Fruit fly (Drosophila melanogaster) whole organism, embryonic: Measurements from ENCODE around the gene ver.

Experiments
- Atf-2 ChIP-seq: fragments of 200-800 bp; sonication (Bioruptor generic); optimal IDR thresholded peaks from 2 replicates; lab custom pipeline; 2016; ENCODE audit warnings: missing biosample characterization, missing genetic modification characterization
- Atf6 ChIP-seq: fragments of 200-800 bp; sonication (Bioruptor generic); IDR thresholded peaks from 2 replicates; pipeline ENCODE4 v1.3.6; 2022; ENCODE audit warnings: missing biosample characterization, missing genetic modification characterization
- CG10431 ChIP-seq: fragments of 200-800 bp; sonication (Bioruptor generic); optimal IDR thresholded peaks from 3 replicates; lab custom pipeline; 2018; ENCODE audit warnings: missing biosample characterization, mild to moderate bottlenecking, missing genetic modification characterization
- CG10979 ChIP-seq: fragments of 200-800 bp; sonication (Bioruptor generic); optimal IDR thresholded peaks from 2 replicates; lab custom pipeline; 2018; ENCODE audit warnings: missing biosample characterization, mild to moderate bottlenecking, missing genetic modification characterization, moderate library complexity
- CG11560 ChIP-seq: fragments of 200-800 bp; sonication (Bioruptor generic); IDR thresholded peaks from 3 replicates; pipeline ENCODE4 v1.3.6; 2022; ENCODE audit warnings: missing biosample characterization, missing genetic modification characterization
- CG13424 ChIP-seq: fragments of 200-800 bp; sonication (Bioruptor generic); optimal IDR thresholded peaks from 2 replicates; lab custom pipeline; 2019; ENCODE audit warnings: missing biosample characterization, mild to moderate bottlenecking, missing genetic modification characterization, moderate library complexity
- CG14014 ChIP-seq: fragments of 200-800 bp; sonication (Bioruptor generic); IDR thresholded peaks from 2 replicates; pipeline ENCODE4 v1.3.6; 2022; ENCODE audit warnings: missing biosample characterization, missing genetic modification characterization
- CG17385 ChIP-seq: fragments of 200-800 bp; sonication (Bioruptor generic); optimal IDR thresholded peaks from 3 replicates; lab custom pipeline; 2018; ENCODE audit warnings: missing biosample characterization, mild to moderate bottlenecking, missing genetic modification characterization
- CG18011 ChIP-seq: fragments of 200-800 bp; sonication (Bioruptor generic); optimal IDR thresholded peaks from 2 replicates; lab custom pipeline; 2017; ENCODE audit warnings: missing biosample characterization, missing genetic modification characterization, mild to moderate bottlenecking, moderate library complexity, missing genotype
- CG2120 ChIP-seq: fragments of 200-800 bp; sonication (Bioruptor generic); optimal IDR thresholded peaks from 3 replicates; lab custom pipeline; 2016; ENCODE audit warnings: missing biosample characterization, missing genetic modification characterization
- CG2875 ChIP-seq: fragments of 200-800 bp; sonication (Bioruptor generic); optimal IDR thresholded peaks from 2 replicates; lab custom pipeline; 2017; ENCODE audit warnings: missing biosample characterization, mild to moderate bottlenecking, missing genetic modification characterization, missing genetic modification reagents
- CG30431 ChIP-seq: fragments of 200-800 bp; sonication (Bioruptor generic); optimal IDR thresholded peaks from 2 replicates; lab custom pipeline; 2017; ENCODE audit warnings: missing biosample characterization, missing genetic modification characterization
- CG32772 ChIP-seq: fragments of 200-800 bp; sonication (Bioruptor generic); IDR thresholded peaks from 2 replicates; pipeline ENCODE4 v1.3.6; 2022; ENCODE audit warnings: missing biosample characterization, missing genetic modification characterization
- CG33213 ChIP-seq: fragments of 200-800 bp; sonication (Bioruptor generic); optimal IDR thresholded peaks from 3 replicates; lab custom pipeline; 2016; ENCODE audit warnings: missing biosample characterization, missing genetic modification characterization
- CG34422 ChIP-seq: fragments of 200-800 bp; sonication (Bioruptor generic); IDR thresholded peaks from 3 replicates; pipeline ENCODE4 v1.3.6; 2022; ENCODE audit warnings: missing biosample characterization, missing genetic modification characterization
- CG42726 ChIP-seq: fragments of 200-800 bp; sonication (Bioruptor generic); IDR thresholded peaks from 2 replicates; pipeline ENCODE4 v1.3.6; 2022; ENCODE audit warnings: missing biosample characterization, missing genetic modification characterization; ENCODE audit not compliant: partially characterized antibody
- CG8765 ChIP-seq: fragments of 200-800 bp; sonication (Bioruptor generic); IDR thresholded peaks from 2 replicates; pipeline ENCODE4 v1.3.6; 2022; ENCODE audit warnings: missing biosample characterization, missing genetic modification characterization
- CG8924 ChIP-seq: fragments of 200-800 bp; optimal IDR thresholded peaks from 3 replicates; lab custom pipeline; 2019; ENCODE audit warnings: missing biosample characterization, mild to moderate bottlenecking, missing genetic modification characterization, moderate library complexity
- CG8944 ChIP-seq: fragments of 200-800 bp; sonication (Bioruptor generic); optimal IDR thresholded peaks from 3 replicates; lab custom pipeline; 2016; ENCODE audit warnings: missing biosample characterization, missing genetic modification characterization
- CG9215 ChIP-seq: fragments of 200-800 bp; sonication (Bioruptor generic); IDR thresholded peaks from 2 replicates; pipeline ENCODE4 v1.3.6; 2022; ENCODE audit warnings: missing biosample characterization, missing genetic modification characterization
- CG9437 ChIP-seq: fragments of 200-800 bp; sonication (Bioruptor generic); optimal IDR thresholded peaks from 2 replicates; lab custom pipeline; 2018; ENCODE audit warnings: missing biosample characterization, mild to moderate bottlenecking, missing genetic modification characterization
- Dbx ChIP-seq: fragments of 200-800 bp; sonication (Bioruptor generic); IDR thresholded peaks from 3 replicates; pipeline ENCODE4 v1.3.6; 2022; ENCODE audit warnings: missing biosample characterization, missing genetic modification characterization
- Dek ChIP-seq: fragments of 200-800 bp; sonication (Bioruptor generic); optimal IDR thresholded peaks from 3 replicates; lab custom pipeline; 2019; ENCODE audit warnings: missing biosample characterization, mild to moderate bottlenecking, missing genetic modification characterization, moderate library complexity
- Dip2 ChIP-seq: fragments of 200-800 bp; sonication (Bioruptor generic); IDR thresholded peaks from 2 replicates; pipeline ENCODE4 v1.3.6; 2022; ENCODE audit warnings: missing biosample characterization, missing genetic modification characterization
- Gug ChIP-seq: fragments of 200-800 bp; sonication (Bioruptor generic); IDR thresholded peaks from 4 replicates; pipeline ENCODE4 v1.3.6; 2022; ENCODE audit warnings: missing biosample characterization, missing genetic modification characterization
- Hand ChIP-seq: fragments of 200-800 bp; sonication (Bioruptor generic); optimal IDR thresholded peaks from 2 replicates; lab custom pipeline; 2017; ENCODE audit warnings: mild to moderate bottlenecking, missing biosample characterization, missing genetic modification reagents, missing genetic modification characterization
- Med ChIP-seq: fragments of 200-800 bp; sonication (Bioruptor generic); peaks from one replicate; lab custom pipeline; 2016; ENCODE audit warnings: missing biosample characterization, missing genetic modification characterization, mild to moderate bottlenecking, inconsistent platforms, moderate library complexity
- NC2α ChIP-seq: fragments of 200-800 bp; sonication (Bioruptor generic); optimal IDR thresholded peaks from 2 replicates; lab custom pipeline; 2016; ENCODE audit warnings: missing biosample characterization, missing genetic modification characterization
- Nf-YA ChIP-seq: fragments of 200-800 bp; sonication (Bioruptor generic); IDR thresholded peaks from 2 replicates; pipeline ENCODE4 v1.3.6; 2022; ENCODE audit warnings: missing biosample characterization, missing genetic modification characterization
- Nf-YC ChIP-seq: fragments of 200-800 bp; optimal IDR thresholded peaks from 3 replicates; lab custom pipeline; 2019; ENCODE audit warnings: missing biosample characterization, mild to moderate bottlenecking, missing genetic modification characterization, moderate library complexity
- Taf1 ChIP-seq: fragments of 200-800 bp; sonication (Bioruptor generic); IDR thresholded peaks from 2 replicates; pipeline ENCODE4 v1.3.6; 2022; ENCODE audit warnings: missing biosample characterization, missing genetic modification characterization
- Usf ChIP-seq: fragments of 200-800 bp; sonication (Bioruptor generic); optimal IDR thresholded peaks from 2 replicates; lab custom pipeline; 2017; ENCODE audit warnings: missing genotype, missing biosample characterization, missing genetic modification characterization
- abd-A ChIP-seq: fragments of 200-800 bp; sonication (Bioruptor generic); optimal IDR thresholded peaks from 3 replicates; lab custom pipeline; 2019; ENCODE audit warnings: missing biosample characterization, mild to moderate bottlenecking, missing genetic modification characterization, moderate library complexity
- ase ChIP-seq: fragments of 200-800 bp; sonication (Bioruptor generic); IDR thresholded peaks from 3 replicates; pipeline ENCODE4 v1.3.6; 2022; ENCODE audit warnings: missing biosample characterization, missing genetic modification characterization
- bab2 ChIP-seq: fragments of 200-800 bp; sonication (Bioruptor generic); optimal IDR thresholded peaks from 2 replicates; lab custom pipeline; 2016; ENCODE audit warnings: missing biosample characterization, missing genetic modification characterization
- chif ChIP-seq, 2 experiments: fragments of 200-800 bp; sonication (Bioruptor generic); optimal IDR thresholded peaks; 3 replicates each; lab custom pipeline; 2016; ENCODE audit warnings: missing biosample characterization in 2 of 2, missing genetic modification characterization in 2 of 2
- dan ChIP-seq: fragments of 200-800 bp; sonication (Bioruptor generic); IDR thresholded peaks from 2 replicates; pipeline ENCODE4 v1.3.6; 2022; ENCODE audit warnings: missing biosample characterization, missing genetic modification characterization
- fd3F ChIP-seq: fragments of 200-800 bp; sonication (Bioruptor generic); optimal IDR thresholded peaks from 2 replicates; lab custom pipeline; 2018; ENCODE audit warnings: missing biosample characterization, mild to moderate bottlenecking, missing genetic modification characterization, moderate library complexity
- jumu ChIP-seq: fragments of 200-800 bp; sonication (Bioruptor generic); optimal IDR thresholded peaks from 3 replicates; lab custom pipeline; 2016; ENCODE audit warnings: missing biosample characterization, missing genetic modification characterization
- ken ChIP-seq: fragments of 200-800 bp; sonication (Bioruptor generic); IDR thresholded peaks from 3 replicates; pipeline ENCODE4 v1.3.6; 2022; ENCODE audit warnings: missing biosample characterization, missing genetic modification characterization
- kni ChIP-seq: fragments of 200-800 bp; sonication (Bioruptor generic); optimal IDR thresholded peaks from 3 replicates; lab custom pipeline; 2017; ENCODE audit warnings: mild to moderate bottlenecking, missing biosample characterization, missing genetic modification reagents, missing genetic modification characterization
- lilli ChIP-seq: fragments of 200-800 bp; sonication (Bioruptor generic); optimal IDR thresholded peaks from 3 replicates; lab custom pipeline; 2016; ENCODE audit warnings: missing biosample characterization, missing genetic modification characterization
- luna ChIP-seq: fragments of 200-800 bp; sonication (Bioruptor generic); optimal IDR thresholded peaks from 2 replicates; lab custom pipeline; 2016; ENCODE audit warnings: missing biosample characterization, missing genetic modification characterization
- nom ChIP-seq: fragments of 200-800 bp; sonication (Bioruptor generic); optimal IDR thresholded peaks from 2 replicates; lab custom pipeline; 2017; ENCODE audit warnings: missing biosample characterization, missing genetic modification characterization, mild to moderate bottlenecking, moderate library complexity, missing genetic modification reagents
- onecut ChIP-seq: fragments of 200-800 bp; sonication (Bioruptor generic); IDR thresholded peaks from 2 replicates; pipeline ENCODE4 v1.3.6; 2022; ENCODE audit warnings: missing biosample characterization, missing genetic modification characterization
- phol ChIP-seq: fragments of 200-800 bp; sonication (Bioruptor generic); optimal IDR thresholded peaks from 3 replicates; lab custom pipeline; 2018; ENCODE audit warnings: missing biosample characterization, mild to moderate bottlenecking, missing genetic modification characterization, moderate library complexity
- row ChIP-seq: fragments of 200-800 bp; sonication (Bioruptor generic); IDR thresholded peaks from 3 replicates; pipeline ENCODE4 v1.3.6; 2022; ENCODE audit warnings: missing biosample characterization, missing genetic modification characterization
- run ChIP-seq: fragments of 200-800 bp; sonication (Bioruptor generic); optimal IDR thresholded peaks from 3 replicates; lab custom pipeline; 2018; ENCODE audit warnings: missing biosample characterization, mild to moderate bottlenecking, missing genetic modification characterization
- seq ChIP-seq: fragments of 200-800 bp; sonication (Bioruptor generic); IDR thresholded peaks from 2 replicates; pipeline ENCODE4 v1.3.6; 2022; ENCODE audit warnings: missing biosample characterization, missing genetic modification characterization
- shn ChIP-seq: fragments of 200-800 bp; sonication (Bioruptor generic); optimal IDR thresholded peaks from 3 replicates; lab custom pipeline; 2016; ENCODE audit warnings: missing biosample characterization, missing genetic modification characterization
- ssp ChIP-seq: fragments of 200-800 bp; sonication (Bioruptor generic); IDR thresholded peaks from 2 replicates; pipeline ENCODE4 v1.3.6; 2022; ENCODE audit warnings: missing biosample characterization, missing genetic modification characterization

ver gene

DNA sequence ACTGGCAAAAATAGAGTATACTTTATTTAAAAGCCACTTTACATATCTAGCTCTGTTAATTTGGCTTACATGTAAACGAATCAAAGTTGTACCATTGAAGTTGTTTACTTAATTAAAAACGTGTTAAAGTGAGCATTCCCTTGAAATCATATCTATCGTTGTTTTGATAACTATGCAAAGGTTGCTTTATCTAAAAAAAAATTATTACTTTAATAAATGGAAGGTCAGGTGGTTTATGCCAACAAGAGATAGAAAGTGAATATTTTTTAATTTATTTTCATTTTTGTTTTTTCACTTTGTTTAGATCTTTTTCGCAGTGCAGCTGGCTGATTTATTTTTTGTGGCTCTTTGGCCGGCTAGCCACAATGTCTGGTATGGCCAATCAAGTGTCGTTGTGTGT lies 40.9 kb upstream of the ver start:
- TF ChIP-seq CG13424 (tag; lab: Kevin White, UChicago) (peak; percentile 82), CG18011 (peak; percentile 7), CG14014 (GFP tag; lab: Robert Waterston, UW) (peak; percentile 71), bab2 (GFP tag; lab: Kevin White, UChicago) (peak; percentile 65), lilli (peak; percentile 70), CG34422 (GFP tag; lab: Robert Waterston, UW) (peak; percentile 64; the same call in 2 of the 3 replicates), Hand (peak; percentile 5), ssp (GFP tag; lab: Robert Waterston, UW) (peak; percentile 47), CG9215 (GFP tag; lab: Robert Waterston, UW) (peak; percentile 57), CG30431 (GFP tag; lab: Kevin White, UChicago) (peak; percentile 14), row (GFP tag; lab: Robert Waterston, UW) (peak; percentile 75), Atf6 (GFP tag; lab: Robert Waterston, UW) (peak; percentile 58; the same call in 1 of the 2 replicates), CG2120 (GFP tag; lab: Kevin White, UChicago) (peak; percentile 60), fd3F (GFP tag; lab: Kevin White, UChicago) (peak; percentile 63), CG42726 (GFP tag; lab: Robert Waterston, UW) (no peak), ase (peak; percentile 72; the same call in 2 of the 3 replicates), CG10979 (tag; lab: Kevin White, UChicago) (peak; percentile 80), CG11560 (tag; lab: Robert Waterston, UW) (no peak; the same call in 2 of the 3 replicates), NC2α (GFP tag; lab: Kevin White, UChicago) (peak; percentile 5), run (tag; lab: Kevin White, UChicago) (peak; percentile 54), abd-A (tag; lab: Kevin White, UChicago) (no peak), Usf (GFP tag; lab: Kevin White, UChicago) (no peak), CG17385 (GFP tag; lab: Kevin White, UChicago) (peak; percentile 77), Dip2 (GFP tag; lab: Robert Waterston, UW) (no peak), kni (GFP tag; lab: Kevin White, UChicago) (no peak), Nf-YC (peak; percentile 72), seq (peak; percentile 61), jumu (GFP tag; lab: Kevin White, UChicago) (peak; percentile 22), Dek (tag; lab: Kevin White, UChicago) (peak; percentile 63), Nf-YA (GFP tag; lab: Robert Waterston, UW) (no peak), CG33213 (GFP tag; lab: Kevin White, UChicago) (peak; percentile 39), Dbx (GFP tag; lab: Robert Waterston, UW) (peak; percentile 57; the same call in 1 of the 3 replicates), Gug (GFP tag; lab: Robert Waterston, UW) (no peak; the same call in 2 of the 4 replicates), luna (GFP tag; lab: Kevin White, UChicago) (no peak), Med (GFP tag; lab: Kevin White, UChicago) (peak; percentile 79), CG9437 (GFP tag; lab: Kevin White, UChicago) (peak; percentile 78), dan (GFP tag; lab: Robert Waterston, UW) (no peak), CG32772 (GFP tag; lab: Robert Waterston, UW) (peak; percentile 44; the same call in 1 of the 2 replicates), CG8944 (GFP tag; lab: Kevin White, UChicago) (no peak), CG10431 (no peak), ken (GFP tag; lab: Robert Waterston, UW) (peak; percentile 27; the same call in 1 of the 3 replicates), CG8765 (GFP tag; lab: Robert Waterston, UW) (0 out of 2 replicates have a peak, but pooled peaks have one; percentile 27), CG8924 (tag; lab: Kevin White, UChicago) (peak; percentile 77), CG2875 (GFP tag; lab: Kevin White, UChicago) (peak; percentile 71), shn (GFP tag; lab: Kevin White, UChicago) (peak; percentile 42), chif (GFP tag; optimal IDR thresholded peaks at IDR 0.05; lab: Kevin White, UChicago) (peak; percentile 47 to 65), Taf1 (GFP tag; lab: Robert Waterston, UW) (no peak), onecut (GFP tag; lab: Robert Waterston, UW) (peak; percentile 50), Atf-2 (GFP tag; lab: Kevin White, UChicago) (peak; percentile 51), phol (tag; lab: Kevin White, UChicago) (peak; percentile 86), nom (GFP tag; lab: Kevin White, UChicago) (no peak)
